Worm (Caenorhabditis elegans) whole organism, L4 larva: Measurements from ENCODE around the gene rabn-5.

Experiments used
- D1046.2 ChIP-seq: fragments of 200-800 bp; sonication (Bioruptor generic); IDR thresholded peaks from 2 replicates; pipeline ENCODE4 v1.3.6; 2022; ENCODE audit warnings: missing genetic modification characterization, missing compliant biosample characterization
- F49E8.2 ChIP-seq: sonication (generic microtip); optimal IDR thresholded peaks from 2 replicates; lab custom pipeline; 2016; ENCODE audit warnings: missing compliant biosample characterization, mild to moderate bottlenecking, missing genetic modification characterization, borderline replicate concordance
- Y48G9A.11 ChIP-seq: fragments of 200-800 bp; sonication (Bioruptor generic); IDR thresholded peaks from 2 replicates; pipeline ENCODE4 v1.3.6; 2022; ENCODE audit warnings: missing genetic modification reagents, missing genetic modification characterization, missing compliant biosample characterization
- Y75B8A.6 ChIP-seq: fragments of 200-800 bp; sonication (Bioruptor generic); IDR thresholded peaks from 2 replicates; pipeline ENCODE4 v1.3.6; 2022; ENCODE audit warnings: missing genetic modification reagents, missing genetic modification characterization, missing compliant biosample characterization
- ceh-82 ChIP-seq: sonication (generic microtip); optimal IDR thresholded peaks from 2 replicates; lab custom pipeline; 2017; ENCODE audit warnings: missing biosample characterization, missing genetic modification characterization
- ces-1 ChIP-seq: fragments of 150-350 bp; sonication (generic microtip); optimal IDR thresholded peaks from 4 replicates; lab custom pipeline; 2014; ENCODE audit warnings: missing biosample characterization, missing genetic modification reagents, missing genetic modification characterization
- daf-12 ChIP-seq: fragments of 150-350 bp; optimal IDR thresholded peaks from 2 replicates; lab custom pipeline; 2014; ENCODE audit warnings: missing biosample characterization, missing genetic modification reagents, missing genetic modification characterization
- daf-16 ChIP-seq, 3 experiments: sonication (generic microtip); optimal IDR thresholded peaks; 2 replicates each; lab custom pipeline; 2016 to 2017; ENCODE audit warnings: missing genetic modification characterization in 3 of 3, missing genetic modification reagents in 3 of 3, mild to moderate bottlenecking in 2 of 3, missing compliant biosample characterization in 2 of 3, missing biosample characterization in 1 of 3, moderate library complexity in 1 of 3
- dmd-6 ChIP-seq: fragments of 200-800 bp; sonication (Bioruptor generic); IDR thresholded peaks from 2 replicates; pipeline ENCODE4 v1.3.6; 2022; ENCODE audit warnings: missing genetic modification reagents, missing genetic modification characterization, missing compliant biosample characterization
- dpl-1 ChIP-seq: fragments of 150-350 bp; optimal IDR thresholded peaks from 2 replicates; lab custom pipeline; 2014; ENCODE audit warnings: missing biosample characterization, missing genetic modification reagents, missing genetic modification characterization
- dve-1 ChIP-seq: sonication (generic microtip); optimal IDR thresholded peaks from 2 replicates; lab custom pipeline; 2017; ENCODE audit warnings: antibody characterized with exemption, mild to moderate bottlenecking, missing genetic modification characterization, missing compliant biosample characterization; ENCODE audit not compliant: insufficient read depth
- hlh-11 ChIP-seq: fragments of 200-800 bp; sonication (Bioruptor generic); optimal IDR thresholded peaks from 2 replicates; lab custom pipeline; 2018; ENCODE audit warnings: mild to moderate bottlenecking, missing genetic modification characterization, missing compliant biosample characterization
- hlh-30 ChIP-seq: sonication (generic microtip); optimal IDR thresholded peaks from 2 replicates; lab custom pipeline; 2017; ENCODE audit warnings: antibody characterized with exemption, mild to moderate bottlenecking, missing genetic modification characterization, missing compliant biosample characterization; ENCODE audit not compliant: insufficient read depth
- hmg-1.1 ChIP-seq: fragments of 200-800 bp; sonication (Bioruptor generic); IDR thresholded peaks from 2 replicates; pipeline ENCODE4 v1.3.6; 2022; ENCODE audit warnings: missing genetic modification reagents, missing genetic modification characterization, missing compliant biosample characterization
- jun-1 ChIP-seq: fragments of 150-350 bp; optimal IDR thresholded peaks from 2 replicates; lab custom pipeline; 2014; ENCODE audit warnings: missing biosample characterization, missing genetic modification reagents, missing genetic modification characterization
- lin-15B ChIP-seq: fragments of 150-350 bp; sonication (generic microtip); optimal IDR thresholded peaks from 3 replicates; lab custom pipeline; 2014; ENCODE audit warnings: missing biosample characterization, missing genetic modification characterization
- lsy-2 ChIP-seq, 2 experiments: fragments of 150-350 bp in 1 of 2; sonication (generic microtip) in 1 of 2; optimal IDR thresholded peaks; 2 replicates each; lab custom pipeline; 2014 to 2017; ENCODE audit warnings: missing biosample characterization in 2 of 2, missing genetic modification characterization in 2 of 2
- mep-1 ChIP-seq: fragments of 150-350 bp; sonication (generic microtip); optimal IDR thresholded peaks from 3 replicates; lab custom pipeline; 2014; ENCODE audit warnings: missing biosample characterization, missing genetic modification characterization
- mes-2 ChIP-seq: sonication (generic microtip); optimal IDR thresholded peaks from 2 replicates; lab custom pipeline; 2016; ENCODE audit warnings: missing genotype, mild to moderate bottlenecking, missing genetic modification characterization, missing compliant biosample characterization; ENCODE audit not compliant: poor library complexity, severe bottlenecking
- mxl-2 ChIP-seq: fragments of 200-800 bp; sonication (Bioruptor generic); conservative IDR thresholded peaks from 2 replicates; pipeline ENCODE4 v1.3.6; 2022; ENCODE audit warnings: missing genetic modification reagents, missing genetic modification characterization, missing compliant biosample characterization
- nhr-10 ChIP-seq: fragments of 150-350 bp; optimal IDR thresholded peaks from 2 replicates; lab custom pipeline; 2014; ENCODE audit warnings: missing biosample characterization, missing genetic modification characterization
- nhr-102 ChIP-seq: sonication (generic microtip); optimal IDR thresholded peaks from 2 replicates; lab custom pipeline; 2016; ENCODE audit warnings: mild to moderate bottlenecking, missing genetic modification characterization, moderate library complexity, missing compliant biosample characterization
- nhr-237 ChIP-seq: sonication (generic microtip); optimal IDR thresholded peaks from 2 replicates; lab custom pipeline; 2017; ENCODE audit warnings: missing biosample characterization, missing genetic modification characterization
- nhr-28 ChIP-seq: fragments of 150-350 bp; optimal IDR thresholded peaks from 2 replicates; lab custom pipeline; 2014; ENCODE audit warnings: missing biosample characterization, missing genetic modification characterization
- nhr-6 ChIP-seq: fragments of 150-350 bp; optimal IDR thresholded peaks from 2 replicates; lab custom pipeline; 2014; ENCODE audit warnings: missing biosample characterization, missing genetic modification characterization
- pha-4 ChIP-seq, 2 experiments: fragments of 150-350 bp in 1 of 2; fragments of 200-800 bp in 1 of 2; sonication (Bioruptor generic) in 1 of 2; IDR thresholded peaks in 1 of 2; optimal IDR thresholded peaks in 1 of 2; 2 replicates each; pipeline versions ENCODE4 v1.3.6 to Lab custom; 2014 to 2022; ENCODE audit warnings: missing genetic modification characterization in 2 of 2, missing genetic modification reagents in 2 of 2, missing biosample characterization in 1 of 2, missing compliant biosample characterization in 1 of 2
- php-3 ChIP-seq: fragments of 200-800 bp; sonication (Bioruptor generic); IDR thresholded peaks from 2 replicates; pipeline ENCODE4 v1.3.6; 2022; ENCODE audit warnings: missing genetic modification reagents, missing genetic modification characterization, missing compliant biosample characterization
- skn-1 ChIP-seq: fragments of 150-350 bp; optimal IDR thresholded peaks from 2 replicates; lab custom pipeline; 2014; ENCODE audit warnings: missing biosample characterization, missing genetic modification characterization
- unc-130 ChIP-seq: sonication (generic microtip); optimal IDR thresholded peaks from 2 replicates; lab custom pipeline; 2016; ENCODE audit warnings: missing genetic modification reagents, missing genetic modification characterization, missing compliant biosample characterization
- unc-62 ChIP-seq, 3 experiments: fragments of 150-350 bp in 1 of 3; sonication (generic microtip); optimal IDR thresholded peaks in 2 of 3; peaks in 1 of 3; 1 replicate in 1 of 3; 2 replicates in 2 of 3; lab custom pipeline; 2014 to 2017; ENCODE audit warnings: missing biosample characterization in 3 of 3, missing genetic modification characterization in 3 of 3, missing genetic modification reagents in 3 of 3, missing genotype in 1 of 3
- zag-1 ChIP-seq: fragments of 150-350 bp; optimal IDR thresholded peaks from 2 replicates; lab custom pipeline; 2014; ENCODE audit warnings: missing biosample characterization, missing genetic modification characterization
- zfp-2 ChIP-seq: sonication (generic microtip); optimal IDR thresholded peaks from 2 replicates; lab custom pipeline; 2016; ENCODE audit warnings: mild to moderate bottlenecking, missing genetic modification characterization, missing compliant biosample characterization

rabn-5 gene

DNA sequence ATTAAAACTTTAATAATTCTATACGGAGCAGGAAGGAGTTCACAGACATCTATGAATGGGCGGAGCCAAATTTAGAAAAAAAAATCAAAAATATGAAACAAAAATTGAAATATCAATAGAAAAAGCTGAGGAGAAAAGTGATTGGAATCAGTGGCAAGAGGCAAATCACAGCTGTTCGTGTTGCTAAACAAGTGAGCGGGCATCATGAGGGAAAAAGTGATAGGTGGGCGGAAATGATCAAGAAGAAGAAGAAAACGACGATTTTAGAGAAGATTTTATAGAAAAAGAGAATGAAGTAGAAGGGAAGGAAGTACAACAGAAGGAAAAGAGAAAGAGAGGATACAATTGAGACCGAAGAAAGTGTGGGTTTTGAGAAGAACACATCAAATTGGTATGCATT is 34.3 kb downstream of the rabn-5 start:
- TF ChIP-seq hlh-11 (peak; percentile 24), Y75B8A.6 (GFP tag; lab: Robert Waterston, UW) (no peak)

- TF ChIP-seq ces-1 (GFP tag; lab: Kevin White, UChicago) (no peak), daf-16 (GFP tag; optimal IDR thresholded peaks at IDR 0.05; lab: Kevin White, UChicago) (no peak), daf-16 (tag; optimal IDR thresholded peaks at IDR 0.05; lab: Kevin White, UChicago) (peak; percentile 18), mep-1 (tag; lab: Kevin White, UChicago) (peak; percentile 44), pha-4 (GFP tag; IDR thresholded peaks at IDR 0.05; lab: Robert Waterston, UW) (no peak), pha-4 (tag; optimal IDR thresholded peaks at IDR 0.05; lab: Kevin White, UChicago) (peak; percentile 22), unc-130 (GFP tag; lab: Kevin White, UChicago) (no peak), nhr-28 (tag; lab: Kevin White, UChicago) (peak; percentile 10), lsy-2 (tag; optimal IDR thresholded peaks at IDR 0.05; lab: Kevin White, UChicago) (peak in 1 of 2 experiments; percentile 58), daf-12 (tag; lab: Kevin White, UChicago) (no peak), dve-1 (tag; lab: Kevin White, UChicago) (peak; percentile 52), php-3 (GFP tag; lab: Robert Waterston, UW) (no peak), nhr-102 (no peak), skn-1 (no peak), nhr-6 (tag; lab: Kevin White, UChicago) (peak; percentile 96), hlh-11 (peak; percentile 23)
These were observed 36.4 kb downstream of the rabn-5 start for ce11 chrIII:5900709-5901108.

- TF ChIP-seq nhr-237 (no peak), hlh-11 (no peak), nhr-10 (tag; lab: Kevin White, UChicago) (no peak)
These were observed 38.2 kb downstream of the rabn-5 start for ce11 chrIII:5902558-5902957.

DNA sequence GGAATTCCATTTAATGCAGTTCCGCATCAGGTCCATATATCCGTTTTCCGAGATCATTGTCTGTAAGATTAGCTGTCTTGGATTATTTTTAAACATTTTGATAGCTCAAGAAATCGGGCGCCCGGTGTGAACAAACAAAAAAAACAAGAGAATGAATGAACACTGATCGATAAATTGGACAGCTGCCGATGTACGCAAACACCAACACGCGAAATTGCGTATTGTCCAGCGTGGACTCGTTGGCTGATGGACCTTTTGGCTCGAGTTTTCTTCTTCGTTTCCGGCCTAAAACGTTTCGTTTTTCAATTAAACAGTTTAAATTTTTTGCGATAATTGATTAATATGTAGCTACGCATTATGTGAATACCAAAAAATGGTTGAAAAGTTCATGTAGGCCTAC is 41.7 kb downstream of the rabn-5 start, which contains the start of gene dpff-1:
dpff-1 (minus strand) TSS at position 288 of the 400 bp plus-strand sequence.
- no peak for TF ChIP-seq jun-1 (tag; lab: Kevin White, UChicago)
- TF ChIP-seq lsy-2 (tag; optimal IDR thresholded peaks at IDR 0.05; lab: Kevin White, UChicago), result peak in 1 of 2 experiments; percentile 43
- TF ChIP-seq unc-62 (GFP tag; optimal IDR thresholded peaks at IDR 0.05 in 1 of 2; lab: Kevin White, UChicago), result no peak
- no peak for TF ChIP-seq unc-62 (tag; optimal IDR thresholded peaks at IDR 0.05; lab: Kevin White, UChicago)
- no peak for TF ChIP-seq D1046.2 (GFP tag; lab: Robert Waterston, UW)
- TF ChIP-seq hlh-30 (tag; lab: Kevin White, UChicago), result peak; percentile 16
- TF ChIP-seq mes-2, result peak; percentile 64
- TF ChIP-seq dmd-6 (GFP tag; lab: Robert Waterston, UW), result 0 out of 2 replicates have a peak, but pooled peaks have one; percentile 7
- TF ChIP-seq F49E8.2, result no peak
- TF ChIP-seq mep-1 (tag; lab: Kevin White, UChicago), result peak; percentile 12
- TF ChIP-seq zag-1 (tag; lab: Kevin White, UChicago), result no peak
- peak; percentile 30 for TF ChIP-seq dve-1 (tag; lab: Kevin White, UChicago)
- peak; percentile 39; the same call in 1 of the 2 replicates for TF ChIP-seq hmg-1.1 (GFP tag; lab: Robert Waterston, UW)
- TF ChIP-seq hlh-11, result peak; percentile 12

- TF ChIP-seq ceh-82 (no peak), mxl-2 (no peak), zfp-2 (tag; lab: Kevin White, UChicago) (no peak), Y48G9A.11 (GFP tag; lab: Robert Waterston, UW) (no peak), daf-16 (GFP tag; optimal IDR thresholded peaks at IDR 0.05; lab: Kevin White, UChicago) (no peak), daf-16 (tag; optimal IDR thresholded peaks at IDR 0.05; lab: Kevin White, UChicago) (peak; percentile 62), dpl-1 (GFP tag; lab: Kevin White, UChicago) (no peak), lin-15B (no peak)
These were observed 42.4 kb downstream of the rabn-5 start, which contains the start of gene erd-2.2 for ce11 chrIII:5906749-5907148. Gene erd-2.2, plus strand, starts transcription at chrIII:5907049.
